Worm (Caenorhabditis elegans) whole organism, L4 larva: ENCODE data around the gene T13H5.1.

ENCODE experiments used
- F44E2.7 ChIP-seq: fragments of 200-800 bp; sonication (Bioruptor generic); IDR thresholded peaks from 2 replicates; pipeline ENCODE4 v2.1.2; 2022; ENCODE audit warnings: missing genetic modification characterization, missing compliant biosample characterization
- T26A8.4 ChIP-seq: fragments of 200-800 bp; sonication (Bioruptor generic); IDR thresholded peaks from 2 replicates; pipeline ENCODE4 v1.3.6; 2022; ENCODE audit warnings: missing genetic modification characterization, missing compliant biosample characterization
- aha-1 ChIP-seq: fragments of 150-350 bp; peaks from one replicate; lab custom pipeline; 2014; ENCODE audit warnings: missing biosample characterization, missing genetic modification characterization
- aly-2 ChIP-seq: sonication (generic microtip); optimal IDR thresholded peaks from 2 replicates; lab custom pipeline; 2018; ENCODE audit warnings: missing biosample characterization, missing genetic modification characterization
- arid-1 ChIP-seq: fragments of 200-800 bp; sonication (Bioruptor generic); conservative IDR thresholded peaks from 2 replicates; pipeline ENCODE4 v1.3.6; 2022; ENCODE audit warnings: missing genetic modification reagents, missing genetic modification characterization, missing compliant biosample characterization
- daf-16 ChIP-seq, 3 experiments: sonication (generic microtip); optimal IDR thresholded peaks; 2 replicates each; lab custom pipeline; 2016 to 2017; ENCODE audit warnings: missing genetic modification characterization in 3 of 3, missing genetic modification reagents in 3 of 3, mild to moderate bottlenecking in 2 of 3, missing compliant biosample characterization in 2 of 3, missing biosample characterization in 1 of 3, moderate library complexity in 1 of 3
- dmd-9 ChIP-seq: fragments of 200-800 bp; sonication (Bioruptor generic); IDR thresholded peaks from 2 replicates; pipeline ENCODE4 v1.3.6; 2022; ENCODE audit warnings: missing genetic modification reagents, missing genetic modification characterization, missing compliant biosample characterization
- dpl-1 ChIP-seq: fragments of 150-350 bp; optimal IDR thresholded peaks from 2 replicates; lab custom pipeline; 2014; ENCODE audit warnings: missing biosample characterization, missing genetic modification reagents, missing genetic modification characterization
- egl-27 ChIP-seq: sonication (generic microtip); optimal IDR thresholded peaks from 3 replicates; lab custom pipeline; 2017; ENCODE audit warnings: missing biosample characterization, missing genetic modification reagents, missing genetic modification characterization
- egl-43 ChIP-seq: fragments of 200-800 bp; sonication (Bioruptor generic); IDR thresholded peaks from 2 replicates; pipeline ENCODE4 v1.3.6; 2022; ENCODE audit warnings: missing genetic modification reagents, missing genetic modification characterization, missing compliant biosample characterization
- gei-8 ChIP-seq: fragments of 200-800 bp; sonication (Bioruptor generic); optimal IDR thresholded peaks from 2 replicates; lab custom pipeline; 2018; ENCODE audit warnings: mild to moderate bottlenecking, missing genetic modification characterization, missing compliant biosample characterization
- hif-1 ChIP-seq, 2 experiments: sonication (generic microtip); optimal IDR thresholded peaks; 2 replicates each; lab custom pipeline; 2016 to 2017; ENCODE audit warnings: missing compliant biosample characterization in 2 of 2, missing genetic modification characterization in 2 of 2, missing genetic modification reagents in 2 of 2, missing genotype in 2 of 2, mild to moderate bottlenecking in 1 of 2
- hlh-30 ChIP-seq: sonication (generic microtip); optimal IDR thresholded peaks from 2 replicates; lab custom pipeline; 2017; ENCODE audit warnings: antibody characterized with exemption, mild to moderate bottlenecking, missing genetic modification characterization, missing compliant biosample characterization; ENCODE audit not compliant: insufficient read depth
- lim-7 ChIP-seq: fragments of 200-800 bp; sonication (Bioruptor generic); IDR thresholded peaks from 2 replicates; pipeline ENCODE4 v1.3.6; 2022; ENCODE audit warnings: missing genetic modification characterization, missing compliant biosample characterization
- lin-1 ChIP-seq: fragments of 200-800 bp; sonication (Bioruptor generic); IDR thresholded peaks from 2 replicates; pipeline ENCODE4 v1.3.6; 2022; ENCODE audit warnings: missing genetic modification reagents, missing genetic modification characterization, missing compliant biosample characterization
- lin-29 ChIP-seq: fragments of 200-800 bp; sonication (Bioruptor generic); IDR thresholded peaks from 2 replicates; pipeline ENCODE4 v1.3.6; 2022; ENCODE audit warnings: missing genetic modification reagents, missing genetic modification characterization, missing compliant biosample characterization
- lin-38 ChIP-seq: fragments of 200-800 bp; sonication (Bioruptor generic); IDR thresholded peaks from 2 replicates; pipeline ENCODE4 v1.3.6; 2022; ENCODE audit warnings: missing genetic modification reagents, missing genetic modification characterization, missing compliant biosample characterization
- mep-1 ChIP-seq: fragments of 150-350 bp; sonication (generic microtip); optimal IDR thresholded peaks from 3 replicates; lab custom pipeline; 2014; ENCODE audit warnings: missing biosample characterization, missing genetic modification characterization
- nhr-10 ChIP-seq: fragments of 150-350 bp; optimal IDR thresholded peaks from 2 replicates; lab custom pipeline; 2014; ENCODE audit warnings: missing biosample characterization, missing genetic modification characterization
- nhr-11 ChIP-seq: fragments of 150-350 bp; optimal IDR thresholded peaks from 2 replicates; lab custom pipeline; 2014; ENCODE audit warnings: missing biosample characterization, missing genetic modification characterization
- nhr-237 ChIP-seq: sonication (generic microtip); optimal IDR thresholded peaks from 2 replicates; lab custom pipeline; 2017; ENCODE audit warnings: missing biosample characterization, missing genetic modification characterization
- nhr-25 ChIP-seq: sonication (generic microtip); optimal IDR thresholded peaks from 2 replicates; lab custom pipeline; 2017; ENCODE audit warnings: missing genetic modification characterization, mild to moderate bottlenecking, missing compliant biosample characterization, antibody characterized with exemption, moderate library complexity, borderline replicate concordance; ENCODE audit not compliant: insufficient read depth
- nhr-42 ChIP-seq: fragments of 200-800 bp; sonication (Bioruptor generic); IDR thresholded peaks from 2 replicates; pipeline ENCODE4 v1.3.6; 2022; ENCODE audit warnings: missing genetic modification characterization, missing compliant biosample characterization
- nhr-48 ChIP-seq: sonication (generic microtip); optimal IDR thresholded peaks from 2 replicates; lab custom pipeline; 2016; ENCODE audit warnings: mild to moderate bottlenecking, missing genetic modification characterization, missing compliant biosample characterization
- nhr-6 ChIP-seq: fragments of 150-350 bp; optimal IDR thresholded peaks from 2 replicates; lab custom pipeline; 2014; ENCODE audit warnings: missing biosample characterization, missing genetic modification characterization
- nhr-76 ChIP-seq: fragments of 150-350 bp; optimal IDR thresholded peaks from 2 replicates; lab custom pipeline; 2014; ENCODE audit warnings: missing biosample characterization, missing genetic modification characterization
- rbr-2 ChIP-seq: sonication (generic microtip); optimal IDR thresholded peaks from 2 replicates; lab custom pipeline; 2016; ENCODE audit warnings: missing genotype, missing genetic modification characterization, missing compliant biosample characterization
- sdz-12 ChIP-seq: fragments of 200-800 bp; sonication (Bioruptor generic); optimal IDR thresholded peaks from 2 replicates; lab custom pipeline; 2018; ENCODE audit warnings: mild to moderate bottlenecking, missing genetic modification characterization, missing compliant biosample characterization
- set-16 ChIP-seq: fragments of 200-800 bp; sonication (Bioruptor generic); IDR thresholded peaks from 2 replicates; pipeline ENCODE4 v1.3.6; 2022; ENCODE audit warnings: missing genetic modification reagents, missing genetic modification characterization, missing compliant biosample characterization
- tag-97 ChIP-seq: fragments of 200-800 bp; sonication (Bioruptor generic); IDR thresholded peaks from 2 replicates; pipeline ENCODE4 v1.3.6; 2022; ENCODE audit warnings: missing genetic modification characterization, missing compliant biosample characterization
- tra-1 ChIP-seq: fragments of 200-800 bp; sonication (Bioruptor generic); IDR thresholded peaks from 2 replicates; pipeline ENCODE4 v1.3.6; 2022; ENCODE audit warnings: missing genetic modification reagents, missing genetic modification characterization, missing compliant biosample characterization
- unc-130 ChIP-seq: sonication (generic microtip); optimal IDR thresholded peaks from 2 replicates; lab custom pipeline; 2016; ENCODE audit warnings: missing genetic modification reagents, missing genetic modification characterization, missing compliant biosample characterization
- unc-62 ChIP-seq, 3 experiments: fragments of 150-350 bp in 1 of 3; sonication (generic microtip); optimal IDR thresholded peaks in 2 of 3; peaks in 1 of 3; 1 replicate in 1 of 3; 2 replicates in 2 of 3; lab custom pipeline; 2014 to 2017; ENCODE audit warnings: missing biosample characterization in 3 of 3, missing genetic modification characterization in 3 of 3, missing genetic modification reagents in 3 of 3, missing genotype in 1 of 3
- zag-1 ChIP-seq: fragments of 150-350 bp; optimal IDR thresholded peaks from 2 replicates; lab custom pipeline; 2014; ENCODE audit warnings: missing biosample characterization, missing genetic modification characterization

Gene T13H5.1

ce11 chrII:8456681-8457389 lies 52.0 kb downstream of the T13H5.1 start:
- TF ChIP-seq dpl-1, result peak; percentile 13
- no peak for TF ChIP-seq nhr-42
- no peak for TF ChIP-seq nhr-11 (tag; lab: Kevin White, UChicago)
- TF ChIP-seq unc-130 (GFP tag; lab: Kevin White, UChicago), result peak; percentile 21
- no peak for TF ChIP-seq nhr-48
- TF ChIP-seq rbr-2 (tag; lab: Kevin White, UChicago), result no peak
- no peak for TF ChIP-seq tag-97
- TF ChIP-seq lin-38 (GFP tag; lab: Robert Waterston, UW), result 0 out of 2 replicates have a peak, but pooled peaks have one; percentile 22

- TF ChIP-seq unc-62 (GFP tag; optimal IDR thresholded peaks at IDR 0.05 in 1 of 2; lab: Kevin White, UChicago) (no peak), unc-62 (tag; optimal IDR thresholded peaks at IDR 0.05; lab: Kevin White, UChicago) (no peak), dmd-9 (GFP tag; lab: Robert Waterston, UW) (no peak), nhr-6 (tag; lab: Kevin White, UChicago) (no peak), arid-1 (no peak), egl-27 (tag; lab: Kevin White, UChicago) (no peak), T26A8.4 (no peak), sdz-12 (GFP tag; lab: Kevin White, UChicago) (no peak), nhr-76 (tag; lab: Kevin White, UChicago) (no peak), lin-29 (no peak), lim-7 (GFP tag; lab: Robert Waterston, UW) (no peak)
Measured at ce11 chrII:8456094-8456493, 52.8 kb downstream of the T13H5.1 start, which contains the start of gene F22B5.6. F22B5.6 (minus strand) TSS chrII:8456194.

ce11 chrII:8454513-8454912 lies 54.3 kb downstream of the T13H5.1 start, which contains the start of gene F22B5.5:
F22B5.5 (minus strand) TSS chrII:8454613.
- TF ChIP-seq nhr-237 (no peak), nhr-25 (tag; lab: Kevin White, UChicago) (no peak), daf-16 (GFP tag; optimal IDR thresholded peaks at IDR 0.05; lab: Kevin White, UChicago) (no peak), daf-16 (tag; optimal IDR thresholded peaks at IDR 0.05; lab: Kevin White, UChicago) (no peak), gei-8 (no peak), set-16 (no peak), nhr-11 (tag; lab: Kevin White, UChicago) (no peak), F44E2.7 (GFP tag; lab: Robert Waterston, UW) (no peak), aly-2 (tag; lab: Kevin White, UChicago) (no peak), lin-1 (GFP tag; lab: Robert Waterston, UW) (no peak), zag-1 (tag; lab: Kevin White, UChicago) (no peak)

ce11 chrII:8451425-8451824 lies 57.4 kb downstream of the T13H5.1 start:
- TF ChIP-seq egl-43 (GFP tag; lab: Robert Waterston, UW) (peak; percentile 34; the same call in 1 of the 2 replicates), aha-1 (tag; lab: Kevin White, UChicago) (peak; percentile 100), arid-1 (no peak), nhr-10 (tag; lab: Kevin White, UChicago) (no peak), mep-1 (tag; lab: Kevin White, UChicago) (peak; percentile 18), hlh-30 (peak; percentile 32), hif-1 (tag; optimal IDR thresholded peaks at IDR 0.05; lab: Kevin White, UChicago) (peak; percentile 94 to 99), tra-1 (GFP tag; lab: Robert Waterston, UW) (0 out of 2 replicates have a peak, but pooled peaks have one; percentile 13), set-16 (peak; percentile 32; the same call in 1 of the 2 replicates)
- TF ChIP-seq, all 104 proteins: peak for 7
